Fruit fly (Drosophila melanogaster): ENCODE measurements around the gene Pgant5.

Pgant5 gene

DNA sequence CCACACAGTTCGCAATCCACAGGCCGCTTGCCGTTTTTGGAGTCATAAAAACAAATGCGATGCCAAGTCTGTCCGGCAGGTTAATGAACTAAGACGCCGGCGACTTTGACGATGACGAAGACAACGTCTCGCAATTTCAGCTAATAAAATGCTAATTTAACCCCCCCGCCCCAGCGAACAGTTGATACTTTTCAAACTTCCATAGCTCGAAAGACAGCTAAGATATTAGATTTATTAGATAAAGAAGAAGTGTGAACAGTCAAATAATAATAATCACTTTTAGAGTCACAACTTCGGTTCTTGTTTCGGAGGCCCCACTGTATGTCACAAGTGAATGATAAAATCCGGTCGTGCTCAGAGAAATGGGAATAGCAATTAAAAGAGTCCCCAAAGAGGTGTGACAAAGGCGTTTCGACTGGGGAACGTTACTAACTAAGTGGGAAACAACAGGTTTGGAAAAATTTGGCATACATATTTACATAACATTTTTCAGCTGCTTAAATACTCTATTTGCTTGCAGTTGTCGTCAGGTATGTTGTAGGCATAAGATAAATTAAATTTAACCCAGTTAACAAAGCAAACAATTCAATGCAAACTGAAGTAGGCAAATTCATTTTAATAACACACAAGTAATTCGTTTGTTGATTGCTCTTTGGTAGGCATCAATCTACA is 8.7 kb downstream of the Pgant5 start (continued):
- TF ChIP-seq Ptx1 (GFP tag; IDR thresholded peaks at IDR 0.05), result no peak
- TF ChIP-seq H15 (GFP tag; IDR thresholded peaks at IDR 0.05), result no peak
- TF ChIP-seq Oaz (GFP tag; IDR thresholded peaks at IDR 0.05), result no peak
- peak; percentile 44 for TF ChIP-seq CG2120 (GFP tag; optimal IDR thresholded peaks at IDR 0.05)
- TF ChIP-seq Oli (tag; optimal IDR thresholded peaks at IDR 0.05), result no peak
- no peak for TF ChIP-seq nerfin-1 (tag; optimal IDR thresholded peaks at IDR 0.05)
- no peak for TF ChIP-seq CG11456 (GFP tag; IDR thresholded peaks at IDR 0.05)
- no peak for TF ChIP-seq zfh2 (GFP tag; optimal IDR thresholded peaks at IDR 0.05)
- TF ChIP-seq p53 (GFP tag; optimal IDR thresholded peaks at IDR 0.05), result no peak
- peak; percentile 55 for TF ChIP-seq Med (GFP tag)
- peak; percentile 6 for TF ChIP-seq CG18619 (GFP tag; optimal IDR thresholded peaks at IDR 0.05)
- TF ChIP-seq CG32772 (GFP tag; IDR thresholded peaks at IDR 0.05), result no peak
- no peak for TF ChIP-seq CG12155 (GFP tag; optimal IDR thresholded peaks at IDR 0.05)
- no peak for TF ChIP-seq tll (GFP tag; optimal IDR thresholded peaks at IDR 0.05)
- TF ChIP-seq wek (GFP tag; optimal IDR thresholded peaks at IDR 0.05), result no peak
- TF ChIP-seq Hr51 (GFP tag; optimal IDR thresholded peaks at IDR 0.05), result peak in 1 of 2 experiments; percentile 21
- no peak for TF ChIP-seq br (optimal IDR thresholded peaks at IDR 0.05)
- TF ChIP-seq CG10462 (GFP tag; optimal IDR thresholded peaks at IDR 0.05), result no peak
- TF ChIP-seq Trl (optimal IDR thresholded peaks at IDR 0.05), result no peak
- no peak for TF ChIP-seq Trl (GFP tag; optimal IDR thresholded peaks at IDR 0.05)
- TF ChIP-seq Mad (GFP tag; optimal IDR thresholded peaks at IDR 0.05), result no peak
- TF ChIP-seq hbn (GFP tag; IDR thresholded peaks at IDR 0.05; ENCODE audit: partially characterized antibody), result no peak
- no peak for TF ChIP-seq CG14710 (tag; optimal IDR thresholded peaks at IDR 0.05)
- TF ChIP-seq CG4730 (GFP tag; IDR thresholded peaks at IDR 0.05), result no peak
- no peak for TF ChIP-seq tup (GFP tag; optimal IDR thresholded peaks at IDR 0.05)
- no peak for TF ChIP-seq Lhr (GFP tag; optimal IDR thresholded peaks at IDR 0.05)
- TF ChIP-seq crc (GFP tag; optimal IDR thresholded peaks at IDR 0.05), result no peak
- no peak for TF ChIP-seq Ravus (GFP tag; IDR thresholded peaks at IDR 0.05)
- TF ChIP-seq CG31365 (tag; optimal IDR thresholded peaks at IDR 0.05), result no peak
- no peak for TF ChIP-seq NfI (GFP tag; optimal IDR thresholded peaks at IDR 0.05)
- no peak for TF ChIP-seq E2f1 (GFP tag; IDR thresholded peaks at IDR 0.05)
- TF ChIP-seq wdn (GFP tag; IDR thresholded peaks at IDR 0.05), result no peak
- TF ChIP-seq Atf3 (GFP tag; optimal IDR thresholded peaks at IDR 0.05), result no peak
- no peak for TF ChIP-seq esg (GFP tag; conservative IDR thresholded peaks at IDR 0.05)
- TF ChIP-seq CG11085 (GFP tag; IDR thresholded peaks at IDR 0.05), result no peak
- TF ChIP-seq CG6791 (GFP tag; IDR thresholded peaks at IDR 0.05; ENCODE audit: partially characterized antibody), result no peak
- TF ChIP-seq bcd (GFP tag; optimal IDR thresholded peaks at IDR 0.05), result no peak
- TF ChIP-seq ATbp (GFP tag; optimal IDR thresholded peaks at IDR 0.05), result peak; percentile 68
- no peak for TF ChIP-seq ato (GFP tag; IDR thresholded peaks at IDR 0.05; ENCODE audit: partially characterized antibody)
- no peak for TF ChIP-seq Xrp1 (GFP tag; IDR thresholded peaks at IDR 0.05)
- TF ChIP-seq Bdp1 (GFP tag; optimal IDR thresholded peaks at IDR 0.05), result peak; percentile 5
- no peak for TF ChIP-seq CoRest (tag; optimal IDR thresholded peaks at IDR 0.05)
- no peak for TF ChIP-seq CG12299 (tag; optimal IDR thresholded peaks at IDR 0.05)
- TF ChIP-seq otp (GFP tag; IDR thresholded peaks at IDR 0.05), result 0 out of 3 replicates have a peak, but pooled peaks have one; percentile 23
- no peak for TF ChIP-seq cwo (GFP tag; optimal IDR thresholded peaks at IDR 0.05)
- TF ChIP-seq vvl (GFP tag; IDR thresholded peaks at IDR 0.05), result peak; percentile 70
- peak; percentile 11 for TF ChIP-seq CG8388 (GFP tag; optimal IDR thresholded peaks at IDR 0.05)
- peak; percentile 58 for TF ChIP-seq Vsx1 (GFP tag; optimal IDR thresholded peaks at IDR 0.05)
- no peak for TF ChIP-seq D (optimal IDR thresholded peaks at IDR 0.05)
- no peak for TF ChIP-seq D (GFP tag; optimal IDR thresholded peaks at IDR 0.05)
- no peak for TF ChIP-seq CG17361 (GFP tag; IDR thresholded peaks at IDR 0.05)
